Worm (Caenorhabditis elegans) whole organism, early embryonic: ENCODE data around the gene C55B6.4.

Experiments used
- ama-1 ChIP-seq: fragments of 150-350 bp; optimal IDR thresholded peaks from 2 replicates; lab custom pipeline; 2014
- ceh-13 ChIP-seq: fragments of 200-800 bp; sonication (Bioruptor generic); optimal IDR thresholded peaks from 2 replicates; lab custom pipeline; 2018; ENCODE audit warnings: mild to moderate bottlenecking, missing genetic modification characterization, missing compliant biosample characterization
- ceh-36 ChIP-seq: sonication (generic microtip); optimal IDR thresholded peaks from 2 replicates; lab custom pipeline; 2016; ENCODE audit warnings: missing genetic modification characterization, inconsistent platforms, missing compliant biosample characterization
- hmg-4 ChIP-seq: fragments of 200-800 bp; sonication (Bioruptor generic); optimal IDR thresholded peaks from 2 replicates; lab custom pipeline; 2018; ENCODE audit warnings: mild to moderate bottlenecking, missing genetic modification characterization, missing compliant biosample characterization
- hnd-1 ChIP-seq: sonication (generic microtip); optimal IDR thresholded peaks from 2 replicates; lab custom pipeline; 2016; ENCODE audit warnings: missing genetic modification characterization, missing compliant biosample characterization
- sea-1 ChIP-seq: fragments of 200-800 bp; sonication (Bioruptor generic); conservative IDR thresholded peaks from 2 replicates; pipeline ENCODE4 v1.3.6; 2022; ENCODE audit warnings: missing genetic modification characterization, missing compliant biosample characterization
- tbx-11 ChIP-seq: fragments of 200-800 bp; sonication (Bioruptor generic); IDR thresholded peaks from 2 replicates; pipeline ENCODE4 v1.3.6; 2022; ENCODE audit warnings: missing genetic modification characterization, missing compliant biosample characterization
- tra-4 ChIP-seq: sonication (generic microtip); optimal IDR thresholded peaks from 2 replicates; lab custom pipeline; 2017; ENCODE audit warnings: missing genetic modification characterization, missing compliant biosample characterization

- TF ChIP-seq ceh-13 (no peak), ama-1 (no peak), tbx-11 (GFP tag; lab: Robert Waterston, UW) (no peak), hnd-1 (tag; lab: Kevin White, UChicago) (no peak), ceh-36 (tag; lab: Kevin White, UChicago) (no peak), sea-1 (GFP tag; lab: Robert Waterston, UW) (no peak), tra-4 (tag; lab: Kevin White, UChicago) (no peak), hmg-4 (GFP tag; lab: Kevin White, UChicago) (no peak)
These were observed 6.6 kb upstream of the C55B6.4 start, which contains the start of gene dnj-7 for ce11 chrX:7193894-7194614.
